Worm (Caenorhabditis elegans) whole organism, early embryonic: Measurements from ENCODE around the gene E02H1.5.

Experiments used
- F13C5.2 ChIP-seq: sonication (generic microtip); optimal IDR thresholded peaks from 2 replicates; lab custom pipeline; 2017; ENCODE audit warnings: mild to moderate bottlenecking, missing genetic modification characterization, inconsistent platforms, missing compliant biosample characterization
- ama-1 ChIP-seq: fragments of 150-350 bp; optimal IDR thresholded peaks from 2 replicates; lab custom pipeline; 2014
- flt-1 ChIP-seq: fragments of 200-800 bp; sonication (Bioruptor generic); IDR thresholded peaks from 2 replicates; pipeline ENCODE4 v1.3.6; 2022; ENCODE audit warnings: missing genetic modification characterization, missing compliant biosample characterization
- hmg-4 ChIP-seq: fragments of 200-800 bp; sonication (Bioruptor generic); optimal IDR thresholded peaks from 2 replicates; lab custom pipeline; 2018; ENCODE audit warnings: mild to moderate bottlenecking, missing genetic modification characterization, missing compliant biosample characterization

- TF ChIP-seq flt-1 (GFP tag; lab: Robert Waterston, UW) (no peak), ama-1 (lab: Kevin White, UChicago) (no peak), F13C5.2 (no peak), hmg-4 (no peak)
Measured at ce11 chrII:9624110-9624695, 29.2 kb downstream of the E02H1.5 start, which contains the start of the genes dnj-20 and ZK1307.8.
